Comparison of ENCODE assay signal across 5 worm cellular contexts in the genomic region with DNA sequence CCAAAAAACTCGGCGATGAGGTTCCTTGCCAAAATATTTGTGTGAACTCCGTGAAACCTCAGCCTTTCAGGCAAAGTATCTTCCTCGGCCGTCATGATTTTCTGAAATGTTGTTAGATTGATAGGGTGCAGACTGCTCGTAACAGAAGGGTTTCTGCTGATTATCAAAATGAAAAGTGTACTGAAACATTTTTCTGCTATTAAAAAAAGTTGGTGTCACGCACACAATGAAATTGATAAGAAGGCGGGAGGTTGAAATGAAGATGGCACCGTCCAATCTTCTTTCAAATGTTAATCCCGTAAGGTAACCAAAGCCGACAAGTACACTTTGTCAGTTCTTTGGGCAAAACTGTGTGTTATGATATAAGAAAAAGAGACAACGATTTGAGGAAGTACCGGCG.
A peak's percentile ranks its signal among the peaks of the same experiment; 100 is the strongest.
TF ChIP-seq lines count a peak whose summit lies in the region.

No protein-coding gene starts in this region.

TF ChIP-seq in whole organism, L1 larva, 84 proteins besides CTCF, POLR2A, EP300 and RAD21:
- TF ChIP-seq fkh-4 (tag; optimal IDR thresholded peaks at IDR 0.05; lab: Kevin White, UChicago; ENCODE audit: borderline replicate concordance): no peak
- peak; percentile 2 for TF ChIP-seq nhr-71 (tag; optimal IDR thresholded peaks at IDR 0.05; lab: Kevin White, UChicago)
- no peak for TF ChIP-seq lin-39 (tag; optimal IDR thresholded peaks at IDR 0.05; lab: Kevin White, UChicago)
- TF ChIP-seq mef-2 (tag; optimal IDR thresholded peaks at IDR 0.05; lab: Kevin White, UChicago): no peak
- TF ChIP-seq unc-62 (GFP tag; optimal IDR thresholded peaks at IDR 0.05; lab: Kevin White, UChicago): no peak
- no peak for TF ChIP-seq grh-1 (GFP tag; IDR thresholded peaks at IDR 0.05; lab: Robert Waterston, UW)
- no peak for TF ChIP-seq efl-1 (optimal IDR thresholded peaks at IDR 0.05; lab: Kevin White, UChicago)
- TF ChIP-seq efl-1 (GFP tag; optimal IDR thresholded peaks at IDR 0.05 in 1 of 2; lab: Kevin White, UChicago): peak in 1 of 2 experiments; percentile 33
- no peak for TF ChIP-seq mab-9 (GFP tag; IDR thresholded peaks at IDR 0.05; lab: Robert Waterston, UW)
- no peak for TF ChIP-seq unc-30 (tag; optimal IDR thresholded peaks at IDR 0.05; lab: Kevin White, UChicago)
- no peak for TF ChIP-seq nhr-84 (tag; optimal IDR thresholded peaks at IDR 0.05; lab: Kevin White, UChicago)
- TF ChIP-seq lin-35 (GFP tag; optimal IDR thresholded peaks at IDR 0.05; lab: Kevin White, UChicago): peak in 1 of 2 experiments; percentile 17
- peak; percentile 8 for TF ChIP-seq elt-2 (tag; optimal IDR thresholded peaks at IDR 0.05; lab: Kevin White, UChicago)
- TF ChIP-seq aha-1 (tag; optimal IDR thresholded peaks at IDR 0.05; lab: Kevin White, UChicago): no peak
- no peak for TF ChIP-seq F16B12.6 (tag; optimal IDR thresholded peaks at IDR 0.05; lab: Kevin White, UChicago)
- TF ChIP-seq nhr-11 (tag; optimal IDR thresholded peaks at IDR 0.05; lab: Kevin White, UChicago): no peak
- no peak for TF ChIP-seq pag-3 (tag; optimal IDR thresholded peaks at IDR 0.05; lab: Kevin White, UChicago; ENCODE audit: borderline replicate concordance, insufficient read depth)

TF ChIP-seq in whole organism, L2 larva, 48 proteins besides CTCF, POLR2A, EP300 and RAD21:
- TF ChIP-seq Y55F3AM.14 (GFP tag; optimal IDR thresholded peaks at IDR 0.05; lab: Kevin White, UChicago) (no peak), fos-1 (tag; optimal IDR thresholded peaks at IDR 0.05; lab: Kevin White, UChicago) (peak; percentile 32)

TF ChIP-seq in whole organism, L3 larva, 47 proteins besides CTCF, POLR2A, EP300 and RAD21:
- no peak for TF ChIP-seq nhr-23 (tag; optimal IDR thresholded peaks at IDR 0.05; lab: Kevin White, UChicago)
- TF ChIP-seq mdl-1 (tag; optimal IDR thresholded peaks at IDR 0.05; lab: Kevin White, UChicago): no peak
- no peak for TF ChIP-seq daf-12 (tag; optimal IDR thresholded peaks at IDR 0.05; lab: Kevin White, UChicago)
- TF ChIP-seq jun-1 (tag; optimal IDR thresholded peaks at IDR 0.05; lab: Kevin White, UChicago): no peak
- peak; percentile 58 for TF ChIP-seq elt-2 (tag; optimal IDR thresholded peaks at IDR 0.05; lab: Kevin White, UChicago)
- TF ChIP-seq fkh-2 (tag; optimal IDR thresholded peaks at IDR 0.05; lab: Kevin White, UChicago): no peak
- peak; percentile 21 for TF ChIP-seq pqm-1 (tag; optimal IDR thresholded peaks at IDR 0.05; lab: Kevin White, UChicago)
- no peak for TF ChIP-seq R02D3.7 (tag; optimal IDR thresholded peaks at IDR 0.05; lab: Kevin White, UChicago)
- TF ChIP-seq nhr-25 (tag; optimal IDR thresholded peaks at IDR 0.05; lab: Kevin White, UChicago): no peak
- TF ChIP-seq nhr-43 (tag; optimal IDR thresholded peaks at IDR 0.05; lab: Kevin White, UChicago; ENCODE audit: poor library complexity, severe bottlenecking): no peak
- TF ChIP-seq sea-2 (GFP tag; optimal IDR thresholded peaks at IDR 0.05; lab: Kevin White, UChicago): no peak
- no peak for TF ChIP-seq egl-5 (tag; optimal IDR thresholded peaks at IDR 0.05; lab: Kevin White, UChicago)
- TF ChIP-seq fkh-10 (GFP tag; optimal IDR thresholded peaks at IDR 0.05; lab: Kevin White, UChicago): no peak
- TF ChIP-seq ceh-28 (tag; optimal IDR thresholded peaks at IDR 0.05; lab: Kevin White, UChicago): no peak
- no peak for TF ChIP-seq tbx-2 (tag; optimal IDR thresholded peaks at IDR 0.05; lab: Kevin White, UChicago)

TF ChIP-seq in whole organism, L4 larva, 104 proteins besides CTCF, POLR2A, EP300 and RAD21:
- TF ChIP-seq madf-9 (GFP tag; conservative IDR thresholded peaks at IDR 0.05; lab: Robert Waterston, UW): no peak
- TF ChIP-seq ceh-44 (GFP tag; IDR thresholded peaks at IDR 0.05; lab: Robert Waterston, UW): no peak
- TF ChIP-seq pqm-1 (tag; optimal IDR thresholded peaks at IDR 0.05; lab: Kevin White, UChicago): peak; percentile 1
- no peak for TF ChIP-seq daf-16 (GFP tag; optimal IDR thresholded peaks at IDR 0.05; lab: Kevin White, UChicago)
- TF ChIP-seq daf-16 (tag; optimal IDR thresholded peaks at IDR 0.05; lab: Kevin White, UChicago): peak; percentile 39
- TF ChIP-seq tra-1 (GFP tag; IDR thresholded peaks at IDR 0.05; lab: Robert Waterston, UW): 0 out of 2 replicates have a peak, but pooled peaks have one; percentile 39
- peak; percentile 53 for TF ChIP-seq hlh-11 (tag; optimal IDR thresholded peaks at IDR 0.05; lab: Kevin White, UChicago)
- TF ChIP-seq nhr-28 (tag; optimal IDR thresholded peaks at IDR 0.05; lab: Kevin White, UChicago): peak; percentile 28
- TF ChIP-seq mes-2 (tag; optimal IDR thresholded peaks at IDR 0.05; lab: Kevin White, UChicago; ENCODE audit: poor library complexity, severe bottlenecking): peak; percentile 26
- peak; percentile 78 for TF ChIP-seq dmd-6 (GFP tag; IDR thresholded peaks at IDR 0.05; lab: Robert Waterston, UW)
- TF ChIP-seq dve-1 (tag; optimal IDR thresholded peaks at IDR 0.05; lab: Kevin White, UChicago; ENCODE audit: insufficient read depth): peak; percentile 2
- no peak for TF ChIP-seq pha-4 (GFP tag; IDR thresholded peaks at IDR 0.05; lab: Robert Waterston, UW)
- no peak for TF ChIP-seq pha-4 (tag; optimal IDR thresholded peaks at IDR 0.05; lab: Kevin White, UChicago)

TF ChIP-seq in whole organism, young adult, 124 proteins besides CTCF, POLR2A, EP300 and RAD21:
- no peak for TF ChIP-seq C17E4.6 (GFP tag; IDR thresholded peaks at IDR 0.05; lab: Robert Waterston, UW)
- TF ChIP-seq aptf-3 (GFP tag; IDR thresholded peaks at IDR 0.05; lab: Robert Waterston, UW): no peak
- TF ChIP-seq nhr-80 (tag; optimal IDR thresholded peaks at IDR 0.05; lab: Kevin White, UChicago): peak; percentile 83
- no peak for TF ChIP-seq xnd-1 (tag; optimal IDR thresholded peaks at IDR 0.05; lab: Kevin White, UChicago)
- no peak for TF ChIP-seq F57A8.1 (GFP tag; optimal IDR thresholded peaks at IDR 0.05; lab: Kevin White, UChicago)
- TF ChIP-seq ztf-3 (GFP tag; optimal IDR thresholded peaks at IDR 0.05; lab: Kevin White, UChicago): no peak
- no peak for TF ChIP-seq nhr-179 (tag; optimal IDR thresholded peaks at IDR 0.05; lab: Kevin White, UChicago)
- TF ChIP-seq F37B4.10 (GFP tag; IDR thresholded peaks at IDR 0.05; lab: Robert Waterston, UW): 0 out of 2 replicates have a peak, but pooled peaks have one; percentile 64
- TF ChIP-seq tbp1 (GFP tag; optimal IDR thresholded peaks at IDR 0.05; lab: Kevin White, UChicago): peak; percentile 2
- no peak for TF ChIP-seq T26A5.8 (tag; optimal IDR thresholded peaks at IDR 0.05; lab: Kevin White, UChicago)
- no peak for TF ChIP-seq D2030.7 (GFP tag; IDR thresholded peaks at IDR 0.05; lab: Robert Waterston, UW)
- no peak for TF ChIP-seq lag-1 (GFP tag; IDR thresholded peaks at IDR 0.05; lab: Robert Waterston, UW)
- TF ChIP-seq let-607 (tag; optimal IDR thresholded peaks at IDR 0.05; lab: Kevin White, UChicago): peak in 1 of 2 experiments; percentile 40
- no peak for TF ChIP-seq egl-44 (GFP tag; IDR thresholded peaks at IDR 0.05; lab: Robert Waterston, UW)
- TF ChIP-seq F22D6.2 (tag; optimal IDR thresholded peaks at IDR 0.05; lab: Kevin White, UChicago): no peak
- no peak for TF ChIP-seq ceh-79 (tag; optimal IDR thresholded peaks at IDR 0.05; lab: Kevin White, UChicago)
- no peak for TF ChIP-seq mes-4 (tag; optimal IDR thresholded peaks at IDR 0.05; lab: Kevin White, UChicago)
- no peak for TF ChIP-seq Y56A3A.18 (GFP tag; IDR thresholded peaks at IDR 0.05; lab: Robert Waterston, UW)
- TF ChIP-seq dox-1 (GFP tag; IDR thresholded peaks at IDR 0.05; lab: Robert Waterston, UW): 0 out of 2 replicates have a peak, but pooled peaks have one; percentile 32
- no peak for TF ChIP-seq sdz-38 (tag; optimal IDR thresholded peaks at IDR 0.05; lab: Kevin White, UChicago)
- no peak for TF ChIP-seq bed-1 (GFP tag; IDR thresholded peaks at IDR 0.05; lab: Robert Waterston, UW)
- TF ChIP-seq cebp-1 (GFP tag; IDR thresholded peaks at IDR 0.05; lab: Robert Waterston, UW): no peak
- no peak for TF ChIP-seq cebp-1 (tag; optimal IDR thresholded peaks at IDR 0.05; lab: Kevin White, UChicago)
- no peak for TF ChIP-seq atf-7 (tag; optimal IDR thresholded peaks at IDR 0.05; lab: Kevin White, UChicago)
- TF ChIP-seq zim-3 (tag; optimal IDR thresholded peaks at IDR 0.05; lab: Kevin White, UChicago): no peak
- TF ChIP-seq dpl-1 (GFP tag; optimal IDR thresholded peaks at IDR 0.05; lab: Kevin White, UChicago): no peak
- TF ChIP-seq unc-62 (GFP tag; optimal IDR thresholded peaks at IDR 0.05; lab: Kevin White, UChicago): no peak
- no peak for TF ChIP-seq nhr-27 (tag; optimal IDR thresholded peaks at IDR 0.05; lab: Kevin White, UChicago)
- TF ChIP-seq hsf-1 (GFP tag; IDR thresholded peaks at IDR 0.05; lab: Robert Waterston, UW): no peak
- TF ChIP-seq hrde-1 (tag; optimal IDR thresholded peaks at IDR 0.05; lab: Kevin White, UChicago; ENCODE audit: borderline replicate concordance): no peak
- no peak for TF ChIP-seq die-1 (tag; optimal IDR thresholded peaks at IDR 0.05; lab: Kevin White, UChicago)
